Fruit fly (Drosophila melanogaster) whole organism, adult: ENCODE results near the gene CG34039.
A peak's percentile ranks its signal among the peaks of the same experiment; 100 is the strongest.

Experiments used
- CG11617 ChIP-seq: fragments of 200-800 bp; sonication (Bioruptor generic); optimal IDR thresholded peaks from 2 replicates; lab custom pipeline; 2017; ENCODE audit warnings: mild to moderate bottlenecking, missing biosample characterization, missing genetic modification reagents, missing genetic modification characterization
- CG12768 ChIP-seq: fragments of 200-800 bp; sonication (Bioruptor generic); optimal IDR thresholded peaks from 2 replicates; lab custom pipeline; 2017; ENCODE audit warnings: missing biosample characterization, missing genetic modification characterization, mild to moderate bottlenecking, moderate library complexity, missing genetic modification reagents
- CG14711 ChIP-seq: fragments of 200-800 bp; sonication (Bioruptor generic); optimal IDR thresholded peaks from 2 replicates; lab custom pipeline; 2018; ENCODE audit warnings: missing biosample characterization, mild to moderate bottlenecking, missing genetic modification characterization, moderate library complexity
- CG1620 ChIP-seq: fragments of 200-800 bp; sonication (Bioruptor generic); optimal IDR thresholded peaks from 2 replicates; lab custom pipeline; 2016; ENCODE audit warnings: missing biosample characterization, missing genetic modification characterization
- CG33017 ChIP-seq: fragments of 200-800 bp; sonication (Bioruptor generic); optimal IDR thresholded peaks from 2 replicates; lab custom pipeline; 2018; ENCODE audit warnings: missing biosample characterization, mild to moderate bottlenecking, missing genetic modification characterization, moderate library complexity
- CG5204 ChIP-seq: fragments of 200-800 bp; sonication (Bioruptor generic); optimal IDR thresholded peaks from 2 replicates; lab custom pipeline; 2016; ENCODE audit warnings: missing biosample characterization, missing genetic modification characterization
- CG7045 ChIP-seq: fragments of 200-800 bp; sonication (Bioruptor generic); optimal IDR thresholded peaks from 2 replicates; lab custom pipeline; 2017; ENCODE audit warnings: missing biosample characterization, mild to moderate bottlenecking, missing genetic modification characterization
- CG7101 ChIP-seq: fragments of 200-800 bp; sonication (Bioruptor generic); optimal IDR thresholded peaks from 2 replicates; lab custom pipeline; 2018; ENCODE audit warnings: missing biosample characterization, mild to moderate bottlenecking, missing genetic modification characterization, moderate library complexity
- Clk ChIP-seq: fragments of 200-800 bp; sonication (Bioruptor generic); optimal IDR thresholded peaks from 2 replicates; lab custom pipeline; 2017; ENCODE audit warnings: missing biosample characterization, missing genetic modification characterization
- Crg-1 ChIP-seq: fragments of 200-800 bp; sonication (Bioruptor generic); optimal IDR thresholded peaks from 2 replicates; lab custom pipeline; 2016; ENCODE audit warnings: missing biosample characterization, missing genetic modification characterization
- Hr96 ChIP-seq: fragments of 200-800 bp; sonication (Bioruptor generic); optimal IDR thresholded peaks from 2 replicates; lab custom pipeline; 2016; ENCODE audit warnings: missing biosample characterization, missing genetic modification characterization
- Mnt ChIP-seq: fragments of 200-800 bp; sonication (Bioruptor generic); optimal IDR thresholded peaks from 2 replicates; lab custom pipeline; 2016; ENCODE audit warnings: missing biosample characterization, mild to moderate bottlenecking, missing genetic modification characterization
- bab1 ChIP-seq: fragments of 200-800 bp; sonication (Bioruptor generic); optimal IDR thresholded peaks from 3 replicates; lab custom pipeline; 2019; ENCODE audit warnings: missing biosample characterization, mild to moderate bottlenecking, missing genetic modification characterization, moderate library complexity
- cic ChIP-seq: fragments of 200-800 bp; sonication (Bioruptor generic); optimal IDR thresholded peaks from 2 replicates; lab custom pipeline; 2017; ENCODE audit warnings: missing biosample characterization, mild to moderate bottlenecking, missing genetic modification characterization, moderate library complexity
- cnc ChIP-seq, 2 experiments: fragments of >200 bp; optimal IDR thresholded peaks; 2 replicates each; lab custom pipeline; 2017
- kay ChIP-seq: fragments of 200-800 bp; sonication (Bioruptor generic); peaks from one replicate; lab custom pipeline; 2016; ENCODE audit warnings: missing biosample characterization, missing genetic modification characterization, borderline replicate concordance
- ovo ChIP-seq: fragments of 200-800 bp; sonication (Bioruptor generic); optimal IDR thresholded peaks from 2 replicates; lab custom pipeline; 2016; ENCODE audit warnings: missing biosample characterization, missing genetic modification characterization
- pad ChIP-seq: fragments of 200-800 bp; sonication (Bioruptor generic); optimal IDR thresholded peaks from 3 replicates; lab custom pipeline; 2017; ENCODE audit warnings: missing biosample characterization, missing genetic modification characterization, mild to moderate bottlenecking, moderate library complexity, missing genetic modification reagents
- tj ChIP-seq: fragments of 200-800 bp; sonication (Bioruptor generic); optimal IDR thresholded peaks from 3 replicates; lab custom pipeline; 2017; ENCODE audit warnings: missing biosample characterization, mild to moderate bottlenecking, missing genetic modification characterization, moderate library complexity
- toe ChIP-seq: fragments of 200-800 bp; sonication (Bioruptor generic); optimal IDR thresholded peaks from 2 replicates; lab custom pipeline; 2016; ENCODE audit warnings: missing biosample characterization, missing genetic modification characterization

Gene CG34039

DNA sequence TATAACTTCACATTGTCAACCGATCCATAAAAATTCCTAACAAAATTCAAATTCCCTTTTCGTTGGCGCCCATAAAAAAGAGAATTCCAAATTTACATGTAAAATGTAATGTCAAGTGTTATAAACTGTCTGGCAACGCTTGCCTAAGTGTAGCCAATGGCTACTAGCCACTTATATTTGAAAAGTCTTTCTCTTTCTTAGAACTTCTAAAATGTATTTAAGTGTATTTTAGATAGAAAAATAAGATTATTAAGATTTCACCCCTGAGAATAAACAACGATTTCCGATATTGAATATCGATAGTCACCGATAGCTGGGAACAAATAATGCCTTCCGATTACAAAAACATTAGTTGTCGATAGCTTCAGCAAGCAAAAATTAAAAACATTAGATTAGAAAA is at the start of gene CG34039:
Gene CG34039, plus strand, starts transcription at position 342 of the 400 bp plus-strand sequence.
- TF ChIP-seq kay (GFP tag; lab: Kevin White, UChicago) (peak; percentile 82), CG12768 (GFP tag; lab: Kevin White, UChicago) (no peak), bab1 (GFP tag; lab: Kevin White, UChicago) (peak; percentile 36)

DNA sequence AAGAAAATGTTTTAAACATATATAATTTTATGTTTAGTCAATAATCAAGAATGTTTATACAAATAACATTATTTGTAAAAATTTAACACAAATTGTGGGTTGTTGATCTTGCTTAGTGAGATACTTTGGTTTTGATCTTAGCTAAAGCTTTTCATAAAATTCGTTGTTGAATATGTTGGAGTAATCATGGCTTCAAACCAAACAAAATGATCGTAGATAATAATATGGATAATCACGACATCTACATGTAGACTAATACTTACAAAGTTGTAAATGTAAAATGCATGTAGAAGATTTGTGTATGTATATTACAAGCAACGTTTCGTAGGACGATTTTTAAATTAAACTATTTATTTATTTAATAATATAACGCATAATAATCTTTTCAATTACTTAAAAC is 46.5 kb upstream of the CG34039 start:
- TF ChIP-seq Mnt (GFP tag; lab: Kevin White, UChicago) (no peak), toe (GFP tag; lab: Kevin White, UChicago) (no peak), Hr96 (GFP tag; lab: Kevin White, UChicago) (no peak), cnc (optimal IDR thresholded peaks at IDR 0.05; lab: Kevin White, UChicago) (no peak), bab1 (GFP tag; lab: Kevin White, UChicago) (no peak), CG33017 (tag; lab: Kevin White, UChicago) (no peak), cic (GFP tag; lab: Kevin White, UChicago) (no peak), pad (no peak)

dm6 chr3L:14515690-14516089 is 44.1 kb upstream of the CG34039 start:
- TF ChIP-seq CG12768 (GFP tag; lab: Kevin White, UChicago) (no peak), bab1 (GFP tag; lab: Kevin White, UChicago) (no peak), CG7045 (GFP tag; lab: Kevin White, UChicago) (no peak), Hr96 (GFP tag; lab: Kevin White, UChicago) (no peak), Clk (GFP tag; lab: Kevin White, UChicago) (no peak), CG7101 (tag; lab: Kevin White, UChicago) (no peak), cic (GFP tag; lab: Kevin White, UChicago) (no peak)

- TF ChIP-seq CG1620 (GFP tag; lab: Kevin White, UChicago) (no peak), pad (no peak), kay (GFP tag; lab: Kevin White, UChicago) (no peak), Mnt (GFP tag; lab: Kevin White, UChicago) (no peak), CG5204 (GFP tag; lab: Kevin White, UChicago) (no peak), Hr96 (GFP tag; lab: Kevin White, UChicago) (no peak), CG12768 (GFP tag; lab: Kevin White, UChicago) (no peak), CG33017 (tag; lab: Kevin White, UChicago) (no peak), Crg-1 (GFP tag; lab: Kevin White, UChicago) (no peak), ovo (no peak)
Measured at dm6 chr3L:14517525-14517924, 42.3 kb upstream of the CG34039 start, which contains the start of gene CG9592. TSS of gene CG9592 (plus strand) at chr3L:14517825.

DNA sequence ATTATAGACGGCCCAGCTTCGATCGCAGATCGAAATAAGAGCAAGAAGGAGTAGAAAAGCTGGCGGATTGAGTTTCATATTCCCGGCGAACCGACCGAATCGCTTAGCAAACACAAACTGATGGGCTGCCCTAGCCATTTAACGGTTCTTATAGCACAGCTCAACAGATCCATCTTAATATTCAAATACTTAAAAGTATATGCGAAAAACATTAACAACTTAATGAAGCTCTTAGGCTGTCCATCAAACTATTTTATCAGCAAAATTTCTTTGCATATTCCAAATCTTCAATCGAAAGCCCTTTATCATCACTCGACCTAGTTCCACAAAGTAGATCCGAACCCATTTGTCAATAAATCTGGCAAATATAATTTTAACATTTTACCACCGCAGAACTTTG is 38.2 kb upstream of the CG34039 start, which contains the start of gene CG4613:
Gene CG4613, minus strand, starts transcription at position 101 of the 400 bp plus-strand sequence.
- no peak for TF ChIP-seq CG33017 (tag; lab: Kevin White, UChicago)
- TF ChIP-seq cic (GFP tag; lab: Kevin White, UChicago), result no peak
- TF ChIP-seq tj, result no peak
- TF ChIP-seq CG1620 (GFP tag; lab: Kevin White, UChicago), result no peak
- TF ChIP-seq CG11617, result no peak
- no peak for TF ChIP-seq Hr96 (GFP tag; lab: Kevin White, UChicago)
- TF ChIP-seq CG7045 (GFP tag; lab: Kevin White, UChicago), result no peak
- TF ChIP-seq Crg-1 (GFP tag; lab: Kevin White, UChicago), result no peak
- no peak for TF ChIP-seq cnc (optimal IDR thresholded peaks at IDR 0.05; lab: Kevin White, UChicago)
- no peak for TF ChIP-seq Mnt (GFP tag; lab: Kevin White, UChicago)
- no peak for TF ChIP-seq CG14711 (tag; lab: Kevin White, UChicago)
- no peak for TF ChIP-seq ovo
- TF ChIP-seq pad, result no peak
- TF ChIP-seq CG12768 (GFP tag; lab: Kevin White, UChicago), result no peak
- no peak for TF ChIP-seq toe (GFP tag; lab: Kevin White, UChicago)
- TF ChIP-seq kay (GFP tag; lab: Kevin White, UChicago), result no peak
- no peak for TF ChIP-seq Clk (GFP tag; lab: Kevin White, UChicago)
- TF ChIP-seq CG7101 (tag; lab: Kevin White, UChicago), result no peak
- TF ChIP-seq bab1 (GFP tag; lab: Kevin White, UChicago), result no peak

- TF ChIP-seq cic (GFP tag; lab: Kevin White, UChicago) (no peak), cnc (optimal IDR thresholded peaks at IDR 0.05; lab: Kevin White, UChicago) (no peak), pad (no peak), Crg-1 (GFP tag; lab: Kevin White, UChicago) (no peak), ovo (no peak), Mnt (GFP tag; lab: Kevin White, UChicago) (no peak), CG33017 (tag; lab: Kevin White, UChicago) (no peak), Clk (GFP tag; lab: Kevin White, UChicago) (no peak), kay (GFP tag; lab: Kevin White, UChicago) (no peak)
Measured at dm6 chr3L:14522483-14523362, 37.1 kb upstream of the CG34039 start.
